Worm (Caenorhabditis elegans) whole organism, L3 larva: ENCODE results near the gene lea-1.

Experiments used
- R02D3.7 ChIP-seq: fragments of 150-350 bp; optimal IDR thresholded peaks from 2 replicates; lab custom pipeline; 2014; ENCODE audit warnings: missing biosample characterization, missing genetic modification characterization
- ama-1 ChIP-seq: fragments of 150-350 bp; optimal IDR thresholded peaks from 2 replicates; lab custom pipeline; 2018
- nhr-43 ChIP-seq: sonication (generic microtip); optimal IDR thresholded peaks from 2 replicates; lab custom pipeline; 2016; ENCODE audit warnings: mild to moderate bottlenecking, missing genetic modification characterization, missing compliant biosample characterization; ENCODE audit not compliant: poor library complexity, severe bottlenecking
- pha-4 ChIP-seq: fragments of 150-350 bp; optimal IDR thresholded peaks from 2 replicates; lab custom pipeline; 2014; ENCODE audit warnings: missing biosample characterization, missing genetic modification reagents, missing genetic modification characterization
- skn-1 ChIP-seq: fragments of 150-350 bp; optimal IDR thresholded peaks from 2 replicates; lab custom pipeline; 2014; ENCODE audit warnings: missing biosample characterization, missing genetic modification characterization
- unc-39 ChIP-seq: sonication (generic microtip); optimal IDR thresholded peaks from 4 replicates; lab custom pipeline; 2017; ENCODE audit warnings: missing biosample characterization, missing genetic modification characterization
- unc-62 ChIP-seq: fragments of 150-350 bp; sonication (generic microtip); optimal IDR thresholded peaks from 4 replicates; lab custom pipeline; 2014; ENCODE audit warnings: missing biosample characterization, missing genetic modification reagents, missing genetic modification characterization

DNA sequence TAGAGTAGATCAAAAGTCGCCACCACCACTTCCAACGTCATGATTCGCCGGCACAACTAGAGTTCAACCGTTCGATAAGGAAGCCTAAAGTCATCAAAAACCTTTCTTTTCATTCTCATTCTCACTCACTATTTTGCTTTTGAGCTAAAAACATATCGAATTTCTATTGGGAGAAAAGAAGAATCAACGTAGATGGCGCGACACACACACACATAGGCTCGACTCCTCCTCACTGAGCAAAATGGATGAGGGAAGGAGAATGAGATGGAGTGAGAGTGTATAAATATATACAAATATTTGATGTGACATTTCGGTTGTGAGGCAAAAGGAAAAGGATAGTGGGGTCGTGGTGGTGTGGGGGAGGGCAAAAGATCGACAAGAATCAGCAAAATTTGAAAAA is 33.0 kb downstream of the lea-1 start:
- TF ChIP-seq R02D3.7 (tag; lab: Kevin White, UChicago) (no peak), nhr-43 (tag; lab: Kevin White, UChicago) (no peak), pha-4 (peak; percentile 69), ama-1 (no peak), unc-39 (tag; lab: Kevin White, UChicago) (no peak), skn-1 (no peak), unc-62 (GFP tag; lab: Kevin White, UChicago) (no peak)
